Worm (Caenorhabditis elegans): ENCODE data around the gene fbxb-106.

fbxb-106 gene

DNA sequence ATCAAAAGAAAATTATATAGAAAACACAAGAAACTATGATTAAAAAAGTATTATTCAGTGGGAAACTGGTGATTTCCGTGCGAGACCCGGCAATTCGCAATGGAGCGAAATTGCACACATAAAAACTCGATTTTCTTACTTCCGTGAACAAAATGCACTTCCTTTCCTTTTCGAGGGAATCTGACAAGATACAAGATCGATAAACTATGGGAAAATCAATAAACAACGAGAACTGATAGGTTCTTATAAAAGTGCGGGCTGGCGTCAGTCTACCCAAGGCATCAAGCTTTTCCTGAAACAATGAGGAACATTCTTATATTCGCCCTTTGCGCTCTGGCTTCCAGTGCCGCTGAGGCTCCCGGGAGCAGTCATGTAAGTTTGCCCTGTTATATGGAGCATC, 9.2 kb upstream of the fbxb-106 start, which contains the start of gene F29A7.3:
Gene F29A7.3, plus strand, starts transcription at position 301 of the 400 bp plus-strand sequence.
- no peak for TF ChIP-seq lin-11 (tag; optimal IDR thresholded peaks at IDR 0.05)
- no peak for TF ChIP-seq mdl-1 (tag; optimal IDR thresholded peaks at IDR 0.05)
- TF ChIP-seq egl-27 (tag; optimal IDR thresholded peaks at IDR 0.05), result no peak

DNA sequence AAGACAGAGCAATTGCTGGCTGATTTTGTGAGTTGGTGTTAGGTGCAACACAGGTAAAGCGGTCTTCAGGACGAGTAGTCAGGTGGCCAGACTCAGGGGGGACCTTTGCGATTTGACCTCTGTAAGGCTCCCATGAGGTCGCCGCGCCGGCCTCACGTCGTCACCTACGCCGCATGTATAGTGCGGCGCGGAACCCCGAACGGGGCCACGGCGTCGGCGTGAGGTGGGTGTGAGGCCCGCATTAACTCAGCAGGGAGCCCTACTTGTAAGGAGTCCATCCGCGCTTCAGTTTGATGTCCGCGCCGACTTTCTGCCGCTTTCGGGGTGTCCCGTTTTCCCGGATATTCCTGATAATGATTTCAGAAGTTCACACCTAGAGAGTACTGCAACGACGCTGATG, 7.6 kb upstream of the fbxb-106 start:
- TF ChIP-seq unc-55 (GFP tag; optimal IDR thresholded peaks at IDR 0.05), result no peak
- TF ChIP-seq nhr-21 (tag; optimal IDR thresholded peaks at IDR 0.05), result no peak
- TF ChIP-seq F13H6.1 (tag; optimal IDR thresholded peaks at IDR 0.05), result no peak
- no peak for TF ChIP-seq elt-1 (tag; optimal IDR thresholded peaks at IDR 0.05)
- TF ChIP-seq mab-5 (tag; optimal IDR thresholded peaks at IDR 0.05), result no peak

DNA sequence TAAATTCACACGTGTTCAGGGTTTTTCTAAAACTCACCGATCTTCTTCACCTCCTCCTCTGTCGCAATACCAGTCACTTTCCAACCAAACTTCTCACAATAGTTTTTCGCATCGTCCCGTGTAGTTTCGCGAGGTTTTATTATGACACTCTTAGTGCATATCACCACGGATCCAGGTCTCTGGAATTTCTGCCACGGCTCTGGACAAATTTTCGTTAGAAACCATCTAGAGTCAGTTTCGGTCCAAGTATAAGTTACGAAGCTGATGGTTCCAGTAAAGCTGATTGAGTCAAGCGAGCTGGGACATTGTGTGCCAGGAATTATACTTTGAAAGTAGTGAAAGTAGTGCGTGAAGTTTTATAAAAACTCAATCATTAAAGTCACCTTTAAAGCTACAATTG, 5.9 kb upstream of the fbxb-106 start:
- TF ChIP-seq lin-39 (tag; optimal IDR thresholded peaks at IDR 0.05) (no peak), aly-2 (tag; optimal IDR thresholded peaks at IDR 0.05) (no peak), Y55F3AM.14 (GFP tag; optimal IDR thresholded peaks at IDR 0.05) (no peak)

DNA sequence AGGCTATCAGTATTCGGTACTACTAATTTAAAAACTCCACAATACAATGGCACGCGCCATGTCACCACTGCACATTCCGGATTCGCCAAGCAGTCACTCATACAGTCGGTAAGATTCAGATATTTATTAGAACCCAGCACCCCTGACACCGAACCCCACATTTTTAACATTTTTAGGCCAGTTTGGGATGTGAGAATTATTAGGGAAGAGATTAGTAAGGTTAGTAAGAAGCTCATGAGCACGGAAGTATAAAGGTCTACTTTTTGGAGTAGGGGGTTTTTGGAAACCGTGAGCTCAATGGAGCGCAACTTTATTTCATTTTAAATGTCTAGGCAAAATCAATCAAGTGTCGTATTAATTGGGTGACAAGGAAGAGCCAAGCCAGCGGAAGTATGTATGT, 4.3 kb upstream of the fbxb-106 start, which contains the start of gene F29A7.8:
Gene F29A7.8, minus strand, starts transcription at position 101 of the 400 bp plus-strand sequence.
- TF ChIP-seq unc-55 (GFP tag; optimal IDR thresholded peaks at IDR 0.05) (no peak), nhr-25 (tag; optimal IDR thresholded peaks at IDR 0.05) (no peak), ama-1 (optimal IDR thresholded peaks at IDR 0.05) (no peak)

DNA sequence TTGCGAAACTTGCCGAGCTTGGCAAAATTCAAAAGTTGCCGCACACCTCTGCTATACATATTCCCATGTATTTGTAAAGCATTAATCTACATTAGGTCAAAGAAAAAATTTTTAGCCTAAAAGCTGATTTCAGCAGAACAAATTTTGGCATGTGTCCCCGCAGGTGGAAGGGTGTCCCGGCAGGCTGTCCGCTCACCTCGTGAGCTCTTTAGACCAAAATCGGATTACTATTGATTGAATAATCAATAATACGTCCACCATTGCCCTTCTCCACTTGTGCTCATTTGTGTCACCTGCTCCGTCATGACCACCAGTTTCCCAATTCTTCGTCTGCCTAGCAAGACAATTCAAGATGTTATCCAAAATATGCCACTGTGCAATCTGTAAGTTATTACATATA, 3.7 kb upstream of the fbxb-106 start, which contains the start of gene fbxb-107:
Gene fbxb-107, plus strand, starts transcription at position 297 of the 400 bp plus-strand sequence.
- no peak for TF ChIP-seq elt-3 (tag; optimal IDR thresholded peaks at IDR 0.05)
- no peak for TF ChIP-seq dmd-4 (tag; optimal IDR thresholded peaks at IDR 0.05)
- TF ChIP-seq lin-11 (tag; optimal IDR thresholded peaks at IDR 0.05), result no peak
- TF ChIP-seq sem-4 (tag; optimal IDR thresholded peaks at IDR 0.05), result no peak
- no peak for TF ChIP-seq nhr-25 (tag; optimal IDR thresholded peaks at IDR 0.05)
- TF ChIP-seq ztf-11 (tag; optimal IDR thresholded peaks at IDR 0.05), result no peak
- TF ChIP-seq lsy-2 (tag; optimal IDR thresholded peaks at IDR 0.05), result no peak
- TF ChIP-seq ama-1 (optimal IDR thresholded peaks at IDR 0.05), result no peak
- no peak for TF ChIP-seq sma-3 (GFP tag; optimal IDR thresholded peaks at IDR 0.05)
- TF ChIP-seq unc-55 (GFP tag; optimal IDR thresholded peaks at IDR 0.05), result no peak
- no peak for TF ChIP-seq R02D3.7 (tag; optimal IDR thresholded peaks at IDR 0.05)
- TF ChIP-seq nhr-10 (tag; optimal IDR thresholded peaks at IDR 0.05), result no peak
- no peak for TF ChIP-seq ceh-16 (tag; optimal IDR thresholded peaks at IDR 0.05)

DNA sequence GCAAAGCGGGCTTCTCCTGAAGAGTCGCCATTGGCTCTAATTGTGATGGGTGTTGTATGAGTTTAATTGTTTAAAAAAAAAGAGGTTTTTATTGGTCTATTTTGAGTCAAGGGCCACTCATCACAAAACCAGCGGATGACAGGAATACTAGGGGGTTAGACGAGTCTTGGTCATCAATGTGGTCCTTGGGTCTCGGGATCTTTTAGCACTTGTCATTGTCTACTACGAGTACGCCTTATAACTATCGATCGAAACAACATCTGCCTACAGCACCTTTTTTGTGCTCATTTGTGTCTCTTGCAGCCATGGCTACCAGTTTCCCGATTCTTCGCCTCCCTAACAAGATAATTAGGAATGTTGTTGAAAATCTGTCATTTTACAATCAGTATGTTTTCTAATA, 2.5 kb downstream of the fbxb-106 start, which contains the start of gene fbxb-108:
Gene fbxb-108, plus strand, starts transcription at position 301 of the 400 bp plus-strand sequence.
- TF ChIP-seq ceh-16 (tag; optimal IDR thresholded peaks at IDR 0.05) (no peak), fos-1 (tag; optimal IDR thresholded peaks at IDR 0.05) (no peak), lin-13 (GFP tag; optimal IDR thresholded peaks at IDR 0.05) (no peak)

DNA sequence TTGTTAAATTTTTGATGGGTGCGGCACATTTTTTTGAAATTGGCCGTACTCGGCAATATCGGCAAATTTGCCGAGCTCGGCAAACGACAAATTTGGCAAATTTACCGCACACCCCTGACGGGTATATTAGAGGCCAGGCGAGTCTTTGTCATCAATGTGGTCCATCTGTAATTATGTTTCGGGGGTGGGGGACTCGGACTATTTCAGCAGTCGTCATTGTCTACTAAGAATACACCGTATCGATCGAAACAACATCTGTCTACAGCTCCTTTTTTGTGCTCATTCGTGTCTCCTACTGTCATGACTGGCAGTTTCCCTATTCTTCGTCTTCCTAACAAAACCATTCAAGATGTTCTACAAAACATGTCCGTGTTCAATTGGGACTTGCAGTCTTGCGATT, 4.1 kb downstream of the fbxb-106 start, which contains the start of gene F08D12.15:
Gene F08D12.15, plus strand, starts transcription at position 301 of the 400 bp plus-strand sequence.
- TF ChIP-seq egl-27 (tag; optimal IDR thresholded peaks at IDR 0.05) (no peak), fos-1 (tag; optimal IDR thresholded peaks at IDR 0.05) (no peak), Y55F3AM.14 (GFP tag; optimal IDR thresholded peaks at IDR 0.05) (no peak), unc-39 (tag; optimal IDR thresholded peaks at IDR 0.05) (no peak), crh-2 (tag; optimal IDR thresholded peaks at IDR 0.05) (no peak), ZK546.5 (tag; optimal IDR thresholded peaks at IDR 0.05) (no peak), nhr-237 (tag; optimal IDR thresholded peaks at IDR 0.05) (no peak), mdl-1 (tag; optimal IDR thresholded peaks at IDR 0.05) (no peak), lsy-2 (tag; optimal IDR thresholded peaks at IDR 0.05) (no peak), peb-1 (tag; optimal IDR thresholded peaks at IDR 0.05) (no peak), ama-1 (optimal IDR thresholded peaks at IDR 0.05) (no peak), sma-3 (GFP tag; optimal IDR thresholded peaks at IDR 0.05) (no peak), nhr-25 (tag; optimal IDR thresholded peaks at IDR 0.05) (no peak)

DNA sequence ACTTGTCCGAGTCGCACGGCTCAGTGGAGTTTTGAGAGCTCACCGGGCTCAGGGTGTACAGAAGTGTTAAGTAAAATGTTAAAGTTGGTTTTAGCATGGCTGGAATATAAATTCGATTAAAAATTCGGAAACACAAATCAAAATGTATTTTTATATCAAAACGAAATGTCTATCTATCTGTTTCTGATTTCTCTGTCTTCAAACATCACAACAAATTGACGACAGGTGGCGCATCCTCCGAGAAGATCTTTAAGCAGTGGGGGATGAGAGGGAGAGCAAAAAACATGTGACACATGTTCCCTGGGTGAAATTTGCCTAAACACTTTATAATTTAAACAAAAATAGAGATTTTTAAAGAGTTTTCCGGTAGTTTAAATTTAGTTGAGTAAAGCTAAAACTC, 6.8 kb downstream of the fbxb-106 start, which contains the start of gene F08D12.7:
Gene F08D12.7, minus strand, starts transcription at position 101 of the 400 bp plus-strand sequence.
- TF ChIP-seq nhr-12 (tag; optimal IDR thresholded peaks at IDR 0.05), result no peak
- TF ChIP-seq ztf-4 (tag; optimal IDR thresholded peaks at IDR 0.05), result no peak
